Worm (Caenorhabditis elegans) whole organism, L3 larva: Measurements from ENCODE around the gene K12G11.6.

Experiments used
- ceh-16 ChIP-seq: sonication (generic microtip); optimal IDR thresholded peaks from 2 replicates; lab custom pipeline; 2017; ENCODE audit warnings: missing biosample characterization, missing genetic modification characterization
- lin-39 ChIP-seq: fragments of 150-350 bp; optimal IDR thresholded peaks from 2 replicates; lab custom pipeline; 2018; ENCODE audit warnings: missing biosample characterization, missing genetic modification reagents, missing genetic modification characterization
- nhr-11 ChIP-seq: fragments of 150-350 bp; optimal IDR thresholded peaks from 2 replicates; lab custom pipeline; 2014; ENCODE audit warnings: missing biosample characterization, missing genetic modification characterization
- nhr-12 ChIP-seq: fragments of 150-350 bp; optimal IDR thresholded peaks from 2 replicates; lab custom pipeline; 2014; ENCODE audit warnings: missing biosample characterization, missing genetic modification characterization
- nhr-23 ChIP-seq: fragments of 150-350 bp; optimal IDR thresholded peaks from 2 replicates; lab custom pipeline; 2014; ENCODE audit warnings: missing biosample characterization, missing genetic modification reagents, missing genetic modification characterization
- unc-39 ChIP-seq: sonication (generic microtip); optimal IDR thresholded peaks from 4 replicates; lab custom pipeline; 2017; ENCODE audit warnings: missing biosample characterization, missing genetic modification characterization

DNA sequence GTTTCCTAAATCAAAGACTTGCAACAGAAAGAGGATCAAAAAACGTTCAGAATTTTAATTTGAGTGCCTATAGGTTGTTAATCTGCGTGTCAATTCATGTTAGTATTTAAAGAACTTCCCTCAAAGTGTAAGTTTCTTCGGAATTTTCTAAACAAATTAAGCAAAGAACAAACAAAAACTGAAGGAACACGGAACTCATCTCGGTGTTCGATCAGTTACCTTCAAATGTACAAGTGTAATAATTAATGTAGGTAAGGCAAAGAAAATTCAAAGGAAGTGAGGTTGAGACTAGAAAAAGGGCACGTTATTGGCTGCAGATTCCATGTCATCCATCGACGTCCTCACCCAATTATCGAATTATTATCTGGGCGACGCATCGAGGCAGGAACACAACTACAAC is at the start of gene K12G11.6:
- TF ChIP-seq nhr-11 = no peak
- TF ChIP-seq unc-39 = no peak
- TF ChIP-seq lin-39 = no peak
- TF ChIP-seq nhr-12 = no peak
- no peak for TF ChIP-seq nhr-23 (tag; lab: Kevin White, UChicago)
- TF ChIP-seq ceh-16 = no peak
